Worm (Caenorhabditis elegans): Measurements from ENCODE around the gene Y49F6A.12.

Gene Y49F6A.12

ce11 chrII:3569118-3569517 is 26.3 kb upstream of the Y49F6A.12 start, which contains the start of gene clec-127:
TSS of gene clec-127 (minus strand) at chrII:3569218.
- TF ChIP-seq C08G9.2 (tag; optimal IDR thresholded peaks at IDR 0.05) (no peak), ceh-22 (tag; optimal IDR thresholded peaks at IDR 0.05) (no peak), dve-1 (tag; optimal IDR thresholded peaks at IDR 0.05) (no peak), ceh-31 (tag; optimal IDR thresholded peaks at IDR 0.05) (no peak), F13H6.1 (tag; optimal IDR thresholded peaks at IDR 0.05) (no peak), ceh-18 (tag; optimal IDR thresholded peaks at IDR 0.05) (no peak), unc-55 (GFP tag; optimal IDR thresholded peaks at IDR 0.05) (no peak), T23F11.4 (GFP tag; optimal IDR thresholded peaks at IDR 0.05) (no peak), ceh-14 (tag; optimal IDR thresholded peaks at IDR 0.05) (no peak), ama-1 (optimal IDR thresholded peaks at IDR 0.05) (no peak), ceh-6 (GFP tag; optimal IDR thresholded peaks at IDR 0.05) (no peak), pax-1 (tag; optimal IDR thresholded peaks at IDR 0.05) (no peak), zip-5 (tag; optimal IDR thresholded peaks at IDR 0.05) (no peak), hlh-15 (tag; optimal IDR thresholded peaks at IDR 0.05) (no peak), ceh-45 (GFP tag; IDR thresholded peaks at IDR 0.05) (no peak)

ce11 chrII:3570927-3571538 is 24.4 kb upstream of the Y49F6A.12 start, which contains the start of the genes clec-128 and clec-129:
TSS of gene clec-128 (minus strand) at chrII:3571027.
TSS of gene clec-129 (plus strand) at chrII:3571488.
- TF ChIP-seq pha-2 (tag; optimal IDR thresholded peaks at IDR 0.05) (no peak), hlh-13 (GFP tag; optimal IDR thresholded peaks at IDR 0.05) (no peak), pag-3 (tag; optimal IDR thresholded peaks at IDR 0.05; ENCODE audit: borderline replicate concordance) (no peak), npax-4 (tag; optimal IDR thresholded peaks at IDR 0.05) (no peak), pros-1 (tag; optimal IDR thresholded peaks at IDR 0.05) (no peak), F13H6.1 (tag; optimal IDR thresholded peaks at IDR 0.05) (no peak), hlh-8 (tag; optimal IDR thresholded peaks at IDR 0.05) (no peak), C08G9.2 (tag; optimal IDR thresholded peaks at IDR 0.05) (no peak), lin-11 (tag; optimal IDR thresholded peaks at IDR 0.05) (no peak), ceh-30 (tag; optimal IDR thresholded peaks at IDR 0.05) (no peak), ceh-9 (tag; optimal IDR thresholded peaks at IDR 0.05) (no peak), unc-3 (GFP tag; conservative IDR thresholded peaks at IDR 0.05) (no peak), unc-3 (tag; optimal IDR thresholded peaks at IDR 0.05) (no peak), ama-1 (optimal IDR thresholded peaks at IDR 0.05) (no peak), ceh-14 (tag; optimal IDR thresholded peaks at IDR 0.05) (no peak)

- TF ChIP-seq nfya-1 (tag; optimal IDR thresholded peaks at IDR 0.05) (no peak), ceh-22 (tag; optimal IDR thresholded peaks at IDR 0.05) (no peak), tbx-7 (tag; optimal IDR thresholded peaks at IDR 0.05) (no peak), pha-2 (tag; optimal IDR thresholded peaks at IDR 0.05) (no peak), dve-1 (tag; optimal IDR thresholded peaks at IDR 0.05) (no peak), mec-3 (tag; optimal IDR thresholded peaks at IDR 0.05; ENCODE audit: borderline replicate concordance) (no peak), K09A11.1 (tag; optimal IDR thresholded peaks at IDR 0.05; ENCODE audit: insufficient read depth) (no peak), fkh-10 (GFP tag; optimal IDR thresholded peaks at IDR 0.05) (no peak), ceh-48 (tag; optimal IDR thresholded peaks at IDR 0.05) (no peak)
Measured at ce11 chrII:3573255-3573654, 22.2 kb upstream of the Y49F6A.12 start, which contains the start of gene clec-130. TSS of gene clec-130 (plus strand) at chrII:3573555.

- no peak for TF ChIP-seq ceh-31 (tag; optimal IDR thresholded peaks at IDR 0.05)
- no peak for TF ChIP-seq ets-4 (tag; optimal IDR thresholded peaks at IDR 0.05)
- TF ChIP-seq unc-55 (GFP tag; optimal IDR thresholded peaks at IDR 0.05): no peak
- TF ChIP-seq ref-2 (tag; optimal IDR thresholded peaks at IDR 0.05): no peak
- no peak for TF ChIP-seq sox-4 (tag; optimal IDR thresholded peaks at IDR 0.05)
- TF ChIP-seq hlh-8 (tag; optimal IDR thresholded peaks at IDR 0.05): no peak
- TF ChIP-seq ceh-18 (tag; optimal IDR thresholded peaks at IDR 0.05): no peak
- no peak for TF ChIP-seq madf-2 (tag; optimal IDR thresholded peaks at IDR 0.05)
- TF ChIP-seq ceh-19 (GFP tag; optimal IDR thresholded peaks at IDR 0.05): no peak
Measured at ce11 chrII:3576742-3577141, 18.7 kb upstream of the Y49F6A.12 start, which contains the start of gene clec-132. TSS of gene clec-132 (plus strand) at chrII:3577042.

All from whole organism, late embryonic.